Fruit fly (Drosophila melanogaster): ENCODE measurements around the gene CG14086.

DNA sequence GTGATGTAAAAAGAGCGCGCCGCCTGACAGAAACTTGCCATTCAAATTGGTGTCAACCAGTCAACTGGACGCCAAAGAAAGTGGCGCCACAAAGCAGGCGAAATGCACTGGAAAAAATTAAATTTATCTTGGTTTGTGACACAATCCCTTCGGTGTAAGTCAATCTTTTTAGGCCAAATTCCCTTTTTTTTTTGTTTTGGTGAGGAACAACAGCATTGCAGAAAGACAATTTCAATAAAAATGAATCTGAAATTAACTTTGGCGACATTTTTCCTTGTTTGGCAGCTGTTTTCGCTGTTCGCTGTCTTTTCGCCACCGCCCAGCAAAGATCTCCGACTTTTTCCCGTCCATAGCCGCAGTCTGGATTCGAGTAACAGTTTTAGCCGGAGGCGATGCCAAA, 53.9 kb downstream of the CG14086 start:
- TF ChIP-seq ATbp (GFP tag; optimal IDR thresholded peaks at IDR 0.05) (no peak), Ada2b (GFP tag; IDR thresholded peaks at IDR 0.05) (no peak), CG1647 (GFP tag; optimal IDR thresholded peaks at IDR 0.05) (no peak)

All from whole organism, embryonic.